Worm (Caenorhabditis elegans): ENCODE data around the gene npr-39.

npr-39 gene

DNA sequence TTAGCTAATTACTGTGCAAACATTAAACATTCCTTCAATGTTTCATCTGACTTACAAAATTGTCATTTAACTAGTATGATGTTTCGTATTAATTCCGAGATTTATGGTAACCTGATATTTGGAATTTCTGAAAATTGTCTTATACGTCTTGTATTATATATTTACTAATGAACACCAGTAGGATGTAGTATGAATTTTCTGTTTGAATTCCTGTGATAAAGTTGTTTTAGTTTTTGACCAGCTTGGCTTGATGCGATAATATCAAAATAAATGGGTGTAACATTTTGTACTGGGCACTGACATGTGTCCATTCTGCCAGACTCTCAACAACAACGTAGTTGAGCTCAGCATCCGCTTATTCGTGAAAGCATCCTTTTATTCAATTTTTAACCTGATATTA is 18.0 kb downstream of the npr-39 start, which contains the start of gene R04B5.6:
Gene R04B5.6, plus strand, starts transcription at position 301 of the 400 bp plus-strand sequence.
- TF ChIP-seq ztf-6 (GFP tag; IDR thresholded peaks at IDR 0.05) = no peak

DNA sequence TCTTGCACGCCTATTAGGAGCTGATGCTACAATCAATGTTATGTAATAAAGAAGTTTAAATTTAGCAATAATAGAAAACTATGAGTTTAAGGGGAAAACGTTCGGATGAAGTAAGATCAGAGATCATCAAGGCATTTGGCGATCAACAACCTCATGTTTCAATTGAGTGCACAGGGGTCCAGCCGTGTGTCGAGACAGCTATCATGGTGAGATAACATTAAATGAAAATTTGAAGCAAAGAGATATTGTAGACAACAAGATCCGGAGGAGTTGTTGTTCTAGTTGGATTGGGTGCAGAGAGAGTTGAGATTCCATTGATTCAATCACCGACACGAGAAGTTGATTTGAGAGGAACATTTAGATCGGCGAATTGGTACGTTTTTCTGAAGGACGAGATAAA is 19.3 kb downstream of the npr-39 start:
- TF ChIP-seq F39B2.1 (GFP tag; IDR thresholded peaks at IDR 0.05) (no peak), C17E4.6 (GFP tag; IDR thresholded peaks at IDR 0.05) (no peak), F52B5.7 (tag; optimal IDR thresholded peaks at IDR 0.05) (no peak), gei-17 (GFP tag; optimal IDR thresholded peaks at IDR 0.05) (no peak), unc-62 (GFP tag; optimal IDR thresholded peaks at IDR 0.05) (no peak), attf-6 (GFP tag; IDR thresholded peaks at IDR 0.05) (no peak), aptf-3 (GFP tag; IDR thresholded peaks at IDR 0.05) (no peak), B0336.3 (GFP tag; IDR thresholded peaks at IDR 0.05) (no peak), lag-1 (GFP tag; IDR thresholded peaks at IDR 0.05) (no peak), hrde-1 (tag; optimal IDR thresholded peaks at IDR 0.05; ENCODE audit: borderline replicate concordance) (no peak), hsf-1 (GFP tag; IDR thresholded peaks at IDR 0.05) (no peak), lin-54 (GFP tag; optimal IDR thresholded peaks at IDR 0.05) (no peak), let-607 (tag; optimal IDR thresholded peaks at IDR 0.05) (no peak), nhr-120 (GFP tag; IDR thresholded peaks at IDR 0.05) (no peak)

DNA sequence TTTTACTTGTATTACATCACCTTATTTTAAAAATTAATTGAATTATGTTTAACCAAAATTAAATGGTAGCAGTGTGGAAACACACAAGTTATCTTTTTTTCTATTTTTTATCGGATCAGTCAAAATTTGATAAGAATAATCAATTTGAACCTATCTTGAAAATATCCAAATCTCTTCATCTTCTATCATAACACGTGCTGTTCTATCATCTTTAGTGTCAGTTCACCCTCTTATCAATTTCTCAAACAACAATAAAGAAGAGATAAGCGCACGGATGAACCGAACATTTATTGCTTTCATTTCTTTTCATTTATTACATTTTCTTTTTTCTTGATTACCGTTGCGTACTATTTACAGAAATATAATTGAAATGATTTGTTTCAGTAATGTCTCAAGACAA is 20.2 kb downstream of the npr-39 start, which contains the start of gene R04B5.5:
Gene R04B5.5, plus strand, starts transcription at position 378 of the 400 bp plus-strand sequence.
- TF ChIP-seq B0336.3 (GFP tag; IDR thresholded peaks at IDR 0.05) = no peak
- TF ChIP-seq nhr-80 (tag; optimal IDR thresholded peaks at IDR 0.05) = peak; percentile 58
- peak; percentile 33 for TF ChIP-seq lin-40 (tag; optimal IDR thresholded peaks at IDR 0.05)
- TF ChIP-seq lsl-1 (GFP tag; optimal IDR thresholded peaks at IDR 0.05) = no peak
- TF ChIP-seq bed-1 (GFP tag; IDR thresholded peaks at IDR 0.05) = no peak
- TF ChIP-seq nfya-2 (GFP tag; IDR thresholded peaks at IDR 0.05) = no peak

DNA sequence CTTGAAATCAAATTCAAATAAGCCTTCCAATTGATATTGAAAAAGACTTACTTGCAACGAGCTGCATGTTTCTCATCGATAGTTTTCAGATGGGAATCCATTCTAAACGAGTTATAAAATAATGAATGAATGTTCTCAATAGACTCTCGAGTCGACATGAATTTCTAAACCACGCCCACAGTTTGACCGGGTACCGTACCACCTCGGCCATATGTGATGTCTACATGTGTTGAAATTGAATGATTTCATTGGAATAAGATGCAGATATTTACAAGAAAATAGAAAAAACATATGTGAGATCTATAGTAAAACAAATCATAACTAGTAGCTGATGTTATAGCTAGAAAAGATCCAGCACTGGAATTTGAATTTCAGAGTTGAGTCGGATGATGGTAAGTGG is 23.6 kb downstream of the npr-39 start, which contains the start of gene R04B5.7:
Gene R04B5.7, minus strand, starts transcription at position 101 of the 400 bp plus-strand sequence.
- TF ChIP-seq him-1 (tag; optimal IDR thresholded peaks at IDR 0.05) (no peak), ztf-6 (GFP tag; IDR thresholded peaks at IDR 0.05) (no peak), mel-28 (tag; optimal IDR thresholded peaks at IDR 0.05; ENCODE audit: borderline replicate concordance) (no peak)

DNA sequence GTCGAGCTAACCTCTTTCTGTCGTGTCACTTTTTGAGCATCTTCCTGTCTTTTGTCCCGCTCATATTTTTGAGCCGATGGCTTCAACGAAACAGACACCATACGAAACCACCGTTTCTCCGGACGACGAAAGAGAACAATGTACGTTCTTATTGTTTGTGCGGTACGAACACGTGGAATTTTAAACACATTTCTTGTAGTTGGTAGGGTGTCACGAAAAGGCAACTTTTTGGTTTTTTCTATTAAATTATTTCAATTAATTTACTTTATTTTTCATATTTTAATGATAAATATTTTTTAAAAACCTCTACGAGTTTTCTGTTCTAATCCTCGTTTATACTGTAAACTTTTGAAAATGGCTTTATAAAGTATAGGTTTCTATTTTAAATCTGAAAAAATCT is 24.3 kb downstream of the npr-39 start, which contains the start of gene R04B5.11:
Gene R04B5.11, minus strand, starts transcription at position 101 of the 400 bp plus-strand sequence.
- no peak for TF ChIP-seq ZK185.1 (tag; optimal IDR thresholded peaks at IDR 0.05; ENCODE audit: poor library complexity, severe bottlenecking)
- TF ChIP-seq F57A8.1 (GFP tag; optimal IDR thresholded peaks at IDR 0.05) = no peak
- no peak for TF ChIP-seq lin-26 (GFP tag; IDR thresholded peaks at IDR 0.05)
- TF ChIP-seq pha-4 (tag; optimal IDR thresholded peaks at IDR 0.05) = no peak
- no peak for TF ChIP-seq mcd-1 (GFP tag; IDR thresholded peaks at IDR 0.05)
- TF ChIP-seq atf-7 (tag; optimal IDR thresholded peaks at IDR 0.05) = no peak
- TF ChIP-seq egrh-3 (GFP tag; IDR thresholded peaks at IDR 0.05) = no peak
- TF ChIP-seq sdz-38 (tag; optimal IDR thresholded peaks at IDR 0.05) = no peak
- no peak for TF ChIP-seq chd-7 (tag; optimal IDR thresholded peaks at IDR 0.05)
- TF ChIP-seq F37B4.10 (GFP tag; IDR thresholded peaks at IDR 0.05) = no peak
- TF ChIP-seq tbp1 (GFP tag; optimal IDR thresholded peaks at IDR 0.05) = no peak
- TF ChIP-seq lir-1 (GFP tag; conservative IDR thresholded peaks at IDR 0.05) = no peak
- no peak for TF ChIP-seq lag-1 (GFP tag; IDR thresholded peaks at IDR 0.05)
- TF ChIP-seq C06A6.2 (GFP tag; conservative IDR thresholded peaks at IDR 0.05) = no peak
- no peak for TF ChIP-seq sptf-2 (GFP tag; optimal IDR thresholded peaks at IDR 0.05)
- TF ChIP-seq pbrm-1 (GFP tag; IDR thresholded peaks at IDR 0.05) = no peak
- TF ChIP-seq attf-5 (GFP tag; optimal IDR thresholded peaks at IDR 0.05) = no peak
- TF ChIP-seq hsf-1 (GFP tag; IDR thresholded peaks at IDR 0.05) = no peak
- TF ChIP-seq B0035.1 (tag; optimal IDR thresholded peaks at IDR 0.05) = no peak

Data from whole organism, young adult.